Worm (Caenorhabditis elegans) whole organism, L1 larva: ENCODE data around the gene nhr-281.
A peak's percentile ranks its signal among the peaks of the same experiment; 100 is the strongest.

Source experiments
- C04F5.9 ChIP-seq: sonication (generic microtip); optimal IDR thresholded peaks from 2 replicates; lab custom pipeline; 2016; ENCODE audit warnings: missing genetic modification characterization, missing compliant biosample characterization
- C16A3.4 ChIP-seq: fragments of 150-350 bp; optimal IDR thresholded peaks from 2 replicates; lab custom pipeline; 2014; ENCODE audit warnings: missing biosample characterization, missing genetic modification characterization
- alr-1 ChIP-seq: fragments of 200-800 bp; sonication (Bioruptor generic); optimal IDR thresholded peaks from 2 replicates; lab custom pipeline; 2018; ENCODE audit warnings: borderline replicate concordance, mild to moderate bottlenecking, missing genetic modification characterization, missing compliant biosample characterization
- ama-1 ChIP-seq: fragments of 150-350 bp; optimal IDR thresholded peaks from 2 replicates; lab custom pipeline; 2014
- blmp-1 ChIP-seq: fragments of 150-350 bp; optimal IDR thresholded peaks from 2 replicates; lab custom pipeline; 2014; ENCODE audit warnings: missing biosample characterization, missing genetic modification characterization
- ceh-8 ChIP-seq: fragments of 200-800 bp; sonication (Bioruptor generic); optimal IDR thresholded peaks from 2 replicates; lab custom pipeline; 2018; ENCODE audit warnings: mild to moderate bottlenecking, missing genetic modification characterization, moderate library complexity, missing compliant biosample characterization
- ces-1 ChIP-seq: fragments of 150-350 bp; optimal IDR thresholded peaks from 2 replicates; lab custom pipeline; 2014; ENCODE audit warnings: missing biosample characterization, missing genetic modification reagents, missing genetic modification characterization
- dpl-1 ChIP-seq, 3 experiments: fragments of 150-350 bp in 2 of 3; sonication (generic microtip) in 1 of 3; optimal IDR thresholded peaks; 2 replicates each; lab custom pipeline; 2014 to 2017; ENCODE audit warnings: missing biosample characterization in 3 of 3, missing genetic modification characterization in 3 of 3, missing genetic modification reagents in 3 of 3
- dsc-1 ChIP-seq: sonication (generic microtip); optimal IDR thresholded peaks from 2 replicates; lab custom pipeline; 2016; ENCODE audit warnings: mild to moderate bottlenecking, missing genetic modification characterization, missing compliant biosample characterization
- efl-1 ChIP-seq, 4 experiments: fragments of 150-350 bp; optimal IDR thresholded peaks in 3 of 4; peaks in 1 of 4; 1 replicate in 1 of 4; 2 replicates in 3 of 4; lab custom pipeline; 2014; ENCODE audit warnings: missing biosample characterization in 2 of 4, missing genetic modification characterization in 2 of 4, missing genetic modification reagents in 2 of 4
- efl-3 ChIP-seq: fragments of 200-800 bp; sonication (Bioruptor generic); optimal IDR thresholded peaks from 2 replicates; lab custom pipeline; 2018; ENCODE audit warnings: mild to moderate bottlenecking, missing genetic modification characterization, missing compliant biosample characterization
- egl-13 ChIP-seq: sonication (generic microtip); optimal IDR thresholded peaks from 2 replicates; lab custom pipeline; 2016; ENCODE audit warnings: missing genotype, missing genetic modification reagents, missing genetic modification characterization, missing compliant biosample characterization
- elt-2 ChIP-seq: sonication (generic microtip); optimal IDR thresholded peaks from 2 replicates; lab custom pipeline; 2016; ENCODE audit warnings: missing genetic modification characterization, mild to moderate bottlenecking, inconsistent platforms, missing compliant biosample characterization, missing genetic modification reagents
- fkh-10 ChIP-seq: sonication (generic microtip); optimal IDR thresholded peaks from 2 replicates; lab custom pipeline; 2017; ENCODE audit warnings: missing biosample characterization, missing genetic modification reagents, missing genetic modification characterization
- fkh-4 ChIP-seq: sonication (generic microtip); optimal IDR thresholded peaks from 2 replicates; lab custom pipeline; 2016; ENCODE audit warnings: missing compliant biosample characterization, missing genetic modification characterization, borderline replicate concordance
- grh-1 ChIP-seq: fragments of 200-800 bp; sonication (Bioruptor generic); IDR thresholded peaks from 2 replicates; pipeline ENCODE4 v1.3.6; 2022; ENCODE audit warnings: missing genetic modification reagents, missing genetic modification characterization, missing compliant biosample characterization
- hlh-4 ChIP-seq: sonication (generic microtip); optimal IDR thresholded peaks from 2 replicates; lab custom pipeline; 2016; ENCODE audit warnings: mild to moderate bottlenecking, missing genetic modification characterization, missing compliant biosample characterization
- irx-1 ChIP-seq: sonication (generic microtip); optimal IDR thresholded peaks from 2 replicates; lab custom pipeline; 2016; ENCODE audit warnings: missing genetic modification characterization, missing compliant biosample characterization
- lin-13 ChIP-seq: fragments of 150-350 bp; optimal IDR thresholded peaks from 2 replicates; lab custom pipeline; 2014; ENCODE audit warnings: missing biosample characterization, missing genetic modification reagents, missing genetic modification characterization
- lin-14 ChIP-seq: fragments of 200-800 bp; sonication (Bioruptor generic); optimal IDR thresholded peaks from 2 replicates; lab custom pipeline; 2018; ENCODE audit warnings: mild to moderate bottlenecking, missing genetic modification characterization, moderate library complexity, missing compliant biosample characterization
- lin-35 ChIP-seq, 2 experiments: fragments of 150-350 bp; optimal IDR thresholded peaks; 2 replicates each; lab custom pipeline; 2014; ENCODE audit warnings: missing biosample characterization in 2 of 2, missing genetic modification characterization in 2 of 2, missing genetic modification reagents in 2 of 2
- lin-39 ChIP-seq: fragments of 150-350 bp; optimal IDR thresholded peaks from 2 replicates; lab custom pipeline; 2014; ENCODE audit warnings: missing biosample characterization, missing genetic modification reagents, missing genetic modification characterization
- lsy-2 ChIP-seq, 2 experiments: fragments of 150-350 bp; optimal IDR thresholded peaks; 2 replicates each; lab custom pipeline; 2014; ENCODE audit warnings: missing biosample characterization in 2 of 2, missing genetic modification characterization in 2 of 2
- mab-9 ChIP-seq: fragments of 200-800 bp; sonication (Bioruptor generic); IDR thresholded peaks from 2 replicates; pipeline ENCODE4 v1.3.6; 2022; ENCODE audit warnings: missing genetic modification reagents, missing genetic modification characterization, missing compliant biosample characterization
- mdl-1 ChIP-seq, 2 experiments: fragments of 150-350 bp; optimal IDR thresholded peaks; 2 replicates each; lab custom pipeline; 2014 to 2017; ENCODE audit warnings: missing biosample characterization in 2 of 2, missing genetic modification characterization in 2 of 2, inconsistent platforms in 1 of 2
- mef-2 ChIP-seq: fragments of 150-350 bp; optimal IDR thresholded peaks from 2 replicates; lab custom pipeline; 2014; ENCODE audit warnings: missing biosample characterization, missing genetic modification characterization
- mep-1 ChIP-seq: fragments of 150-350 bp; optimal IDR thresholded peaks from 2 replicates; lab custom pipeline; 2014; ENCODE audit warnings: missing biosample characterization, missing genetic modification characterization
- nhr-11 ChIP-seq: fragments of 150-350 bp; optimal IDR thresholded peaks from 2 replicates; lab custom pipeline; 2014; ENCODE audit warnings: missing biosample characterization, missing genetic modification characterization
- nhr-12 ChIP-seq: sonication (generic microtip); optimal IDR thresholded peaks from 2 replicates; lab custom pipeline; 2017; ENCODE audit warnings: missing biosample characterization, missing genetic modification characterization
- nhr-20 ChIP-seq: sonication (generic microtip); optimal IDR thresholded peaks from 2 replicates; lab custom pipeline; 2016; ENCODE audit warnings: mild to moderate bottlenecking, missing genetic modification characterization, missing compliant biosample characterization
- nhr-237 ChIP-seq: fragments of 150-350 bp; optimal IDR thresholded peaks from 2 replicates; lab custom pipeline; 2014; ENCODE audit warnings: missing biosample characterization, missing genetic modification characterization
- nhr-47 ChIP-seq: sonication (generic microtip); optimal IDR thresholded peaks from 2 replicates; lab custom pipeline; 2016; ENCODE audit warnings: mild to moderate bottlenecking, missing genetic modification characterization, moderate library complexity, missing compliant biosample characterization
- nhr-84 ChIP-seq: sonication (generic microtip); optimal IDR thresholded peaks from 2 replicates; lab custom pipeline; 2017; ENCODE audit warnings: missing biosample characterization, missing genetic modification characterization
- nhr-85 ChIP-seq: sonication (generic microtip); peaks from one replicate; lab custom pipeline; 2016; ENCODE audit warnings: missing genetic modification characterization, inconsistent platforms, missing compliant biosample characterization
- pax-3 ChIP-seq: fragments of 200-800 bp; sonication (Bioruptor generic); optimal IDR thresholded peaks from 2 replicates; lab custom pipeline; 2018; ENCODE audit warnings: mild to moderate bottlenecking, missing genetic modification characterization, moderate library complexity, missing compliant biosample characterization
- rnt-1 ChIP-seq: sonication (generic microtip); optimal IDR thresholded peaks from 2 replicates; lab custom pipeline; 2016; ENCODE audit warnings: mild to moderate bottlenecking, missing genetic modification characterization, moderate library complexity, missing compliant biosample characterization
- skn-1 ChIP-seq: fragments of 150-350 bp; optimal IDR thresholded peaks from 2 replicates; lab custom pipeline; 2014; ENCODE audit warnings: missing biosample characterization, missing genetic modification characterization
- snpc-4 ChIP-seq: fragments of 150-350 bp; optimal IDR thresholded peaks from 2 replicates; lab custom pipeline; 2014; ENCODE audit warnings: missing biosample characterization, missing genetic modification characterization
- snu-23 ChIP-seq: sonication (generic microtip); optimal IDR thresholded peaks from 2 replicates; lab custom pipeline; 2016; ENCODE audit warnings: missing genetic modification characterization, missing compliant biosample characterization
- sup-37 ChIP-seq: fragments of 200-800 bp; sonication (Bioruptor generic); optimal IDR thresholded peaks from 2 replicates; lab custom pipeline; 2018; ENCODE audit warnings: mild to moderate bottlenecking, missing genetic modification characterization, missing compliant biosample characterization
- swsn-7 ChIP-seq: sonication (generic microtip); optimal IDR thresholded peaks from 2 replicates; lab custom pipeline; 2016; ENCODE audit warnings: missing genetic modification characterization, missing compliant biosample characterization
- tlp-1 ChIP-seq: fragments of 150-350 bp; optimal IDR thresholded peaks from 2 replicates; lab custom pipeline; 2014; ENCODE audit warnings: missing biosample characterization, missing genetic modification characterization
- unc-130 ChIP-seq: fragments of 150-350 bp; optimal IDR thresholded peaks from 2 replicates; lab custom pipeline; 2017; ENCODE audit warnings: missing biosample characterization, missing genetic modification characterization, inconsistent platforms
- unc-30 ChIP-seq: sonication (generic microtip); optimal IDR thresholded peaks from 2 replicates; lab custom pipeline; 2017; ENCODE audit warnings: missing biosample characterization, missing genetic modification characterization
- unc-62 ChIP-seq: fragments of 150-350 bp; optimal IDR thresholded peaks from 2 replicates; lab custom pipeline; 2014; ENCODE audit warnings: missing biosample characterization, missing genetic modification reagents, missing genetic modification characterization
- unc-98 ChIP-seq: fragments of 200-800 bp; sonication (Bioruptor generic); IDR thresholded peaks from 2 replicates; pipeline ENCODE4 v1.3.6; 2022; ENCODE audit warnings: missing genetic modification characterization, missing compliant biosample characterization
- vab-15 ChIP-seq: sonication (generic microtip); optimal IDR thresholded peaks from 2 replicates; lab custom pipeline; 2017; ENCODE audit warnings: missing genotype, mild to moderate bottlenecking, missing genetic modification characterization, missing compliant biosample characterization
- xbp-1 ChIP-seq: sonication (generic microtip); optimal IDR thresholded peaks from 2 replicates; lab custom pipeline; 2016; ENCODE audit warnings: missing genetic modification characterization, missing compliant biosample characterization
- zip-4 ChIP-seq: fragments of 200-800 bp; sonication (Bioruptor generic); optimal IDR thresholded peaks from 2 replicates; lab custom pipeline; 2018; ENCODE audit warnings: mild to moderate bottlenecking, missing genetic modification characterization, moderate library complexity, missing compliant biosample characterization

nhr-281 gene

ce11 chrX:14146740-14147140, 33.5 kb upstream of the nhr-281 start (continued):
- TF ChIP-seq lsy-2 (tag; optimal IDR thresholded peaks at IDR 0.05; lab: Kevin White, UChicago) (peak; percentile 66 to 81), vab-15 (tag; lab: Kevin White, UChicago) (no peak), nhr-237 (tag; lab: Kevin White, UChicago) (peak; percentile 52), lin-39 (tag; lab: Kevin White, UChicago) (no peak), nhr-84 (tag; lab: Kevin White, UChicago) (no peak), unc-98 (GFP tag; lab: Robert Waterston, UW) (no peak), dpl-1 (GFP tag; optimal IDR thresholded peaks at IDR 0.05; lab: Kevin White, UChicago) (peak in 2 of 3 experiments; percentile 49 to 52), nhr-11 (peak; percentile 51), efl-1 (optimal IDR thresholded peaks at IDR 0.05; lab: Kevin White, UChicago) (peak; percentile 54 to 59), efl-1 (GFP tag; optimal IDR thresholded peaks at IDR 0.05 in 1 of 2; lab: Kevin White, UChicago) (peak; percentile 15 to 62), alr-1 (tag; lab: Kevin White, UChicago) (no peak), swsn-7 (peak; percentile 75), efl-3 (GFP tag; lab: Kevin White, UChicago) (no peak), unc-62 (GFP tag; lab: Kevin White, UChicago) (no peak), sup-37 (no peak), grh-1 (no peak; the same call in 1 of the 2 replicates), blmp-1 (tag; lab: Kevin White, UChicago) (peak; percentile 91), ama-1 (peak; percentile 11), rnt-1 (peak; percentile 59), unc-30 (tag; lab: Kevin White, UChicago) (no peak), nhr-20 (tag; lab: Kevin White, UChicago) (peak; percentile 89), egl-13 (no peak), lin-13 (GFP tag; lab: Kevin White, UChicago) (peak; percentile 57), xbp-1 (tag; lab: Kevin White, UChicago) (peak; percentile 61), tlp-1 (tag; lab: Kevin White, UChicago) (no peak), ces-1 (GFP tag; lab: Kevin White, UChicago) (no peak), mep-1 (tag; lab: Kevin White, UChicago) (peak; percentile 86), hlh-4 (tag; lab: Kevin White, UChicago) (no peak), mef-2 (peak; percentile 32), nhr-47 (peak; percentile 77), nhr-12 (tag; lab: Kevin White, UChicago) (no peak), ceh-8 (no peak), skn-1 (tag; lab: Kevin White, UChicago) (peak; percentile 81)

DNA sequence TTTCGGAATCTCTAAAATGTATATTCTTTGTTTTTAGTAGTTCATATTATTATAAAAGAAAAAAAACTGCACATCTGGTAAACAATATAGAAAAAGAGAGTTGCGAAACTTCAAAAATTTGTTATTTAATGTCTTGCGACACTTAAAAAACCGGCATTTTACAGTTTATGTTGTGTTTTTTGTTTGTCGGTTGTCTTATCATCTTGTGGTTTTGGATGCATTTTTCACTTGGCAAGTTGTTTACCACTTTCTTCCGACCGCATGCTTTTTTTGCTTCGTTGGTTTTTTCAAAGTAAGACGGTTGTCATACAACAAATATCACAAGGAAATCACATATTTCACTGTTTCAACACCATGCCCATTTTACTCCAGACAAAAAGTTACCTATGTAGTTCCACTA, 32.4 kb upstream of the nhr-281 start:
- TF ChIP-seq zip-4 (GFP tag; lab: Kevin White, UChicago) (no peak), elt-2 (peak; percentile 21), nhr-85 (tag; lab: Kevin White, UChicago) (no peak), fkh-10 (GFP tag; lab: Kevin White, UChicago) (no peak), mdl-1 (tag; optimal IDR thresholded peaks at IDR 0.05; lab: Kevin White, UChicago) (peak in 1 of 2 experiments; percentile 11), lin-14 (GFP tag; lab: Kevin White, UChicago) (peak; percentile 21), C16A3.4 (peak; percentile 33), lin-35 (GFP tag; optimal IDR thresholded peaks at IDR 0.05; lab: Kevin White, UChicago) (peak in 1 of 2 experiments; percentile 37)

DNA sequence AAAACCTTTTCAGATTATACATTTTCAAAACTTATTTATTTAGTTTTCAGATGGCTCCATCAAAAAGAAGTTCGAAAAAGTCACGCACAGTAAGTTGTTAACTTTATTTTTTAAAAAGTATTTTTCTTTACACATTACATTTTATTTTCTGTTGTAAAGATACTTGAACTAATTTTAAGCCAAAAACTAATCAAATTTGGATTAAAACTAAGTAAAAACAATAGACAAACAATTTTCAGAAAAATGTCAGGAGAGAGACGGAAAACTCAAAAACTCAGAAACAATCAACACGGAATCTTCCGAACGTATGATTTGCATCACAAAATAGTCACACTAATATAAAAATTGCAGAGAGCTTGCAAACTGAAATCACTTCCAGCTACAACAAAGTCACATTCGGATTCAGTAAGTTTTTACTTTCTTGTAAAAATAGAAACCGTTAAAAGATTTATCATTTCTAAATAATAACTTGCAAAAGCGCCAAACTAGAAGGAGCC, 28.7 kb upstream of the nhr-281 start, which contains the start of gene ceh-89:
Gene ceh-89 (plus strand): TSS at position 51 of the 497 bp plus-strand sequence.
- TF ChIP-seq mab-9 (GFP tag; lab: Robert Waterston, UW) (no peak), efl-3 (GFP tag; lab: Kevin White, UChicago) (no peak), grh-1 (no peak), blmp-1 (tag; lab: Kevin White, UChicago) (no peak), unc-62 (GFP tag; lab: Kevin White, UChicago) (no peak), snpc-4 (tag; lab: Kevin White, UChicago) (no peak), snu-23 (GFP tag; lab: Kevin White, UChicago) (no peak), pax-3 (tag; lab: Kevin White, UChicago) (no peak), fkh-4 (tag; lab: Kevin White, UChicago) (no peak), unc-98 (GFP tag; lab: Robert Waterston, UW) (no peak), irx-1 (tag; lab: Kevin White, UChicago) (no peak), C04F5.9 (tag; lab: Kevin White, UChicago) (no peak), mef-2 (no peak), unc-130 (tag; lab: Kevin White, UChicago) (no peak), dsc-1 (tag; lab: Kevin White, UChicago) (no peak), nhr-84 (tag; lab: Kevin White, UChicago) (no peak)
- TF ChIP-seq, all 84 proteins: peak for 0
